Worm (Caenorhabditis elegans) whole organism, L4 larva: Measurements from ENCODE around the gene nhr-26.

Experiments used
- F44E2.7 ChIP-seq: fragments of 200-800 bp; sonication (Bioruptor generic); IDR thresholded peaks from 2 replicates; pipeline ENCODE4 v2.1.2; 2022; ENCODE audit warnings: missing genetic modification characterization, missing compliant biosample characterization
- R02D3.7 ChIP-seq: fragments of 150-350 bp; sonication (generic microtip); optimal IDR thresholded peaks from 3 replicates; lab custom pipeline; 2014; ENCODE audit warnings: missing biosample characterization, missing genetic modification characterization
- T20F7.1 ChIP-seq: fragments of 200-800 bp; sonication (Bioruptor generic); optimal IDR thresholded peaks from 2 replicates; lab custom pipeline; 2018; ENCODE audit warnings: mild to moderate bottlenecking, missing genetic modification characterization, missing compliant biosample characterization
- T26A8.4 ChIP-seq: fragments of 200-800 bp; sonication (Bioruptor generic); IDR thresholded peaks from 2 replicates; pipeline ENCODE4 v1.3.6; 2022; ENCODE audit warnings: missing genetic modification characterization, missing compliant biosample characterization
- Y105C5A.15 ChIP-seq: fragments of 200-800 bp; sonication (Bioruptor generic); IDR thresholded peaks from 2 replicates; pipeline ENCODE4 v1.3.6; 2022; ENCODE audit warnings: missing genetic modification characterization, missing compliant biosample characterization
- aha-1 ChIP-seq: fragments of 150-350 bp; peaks from one replicate; lab custom pipeline; 2014; ENCODE audit warnings: missing biosample characterization, missing genetic modification characterization
- aly-2 ChIP-seq: sonication (generic microtip); optimal IDR thresholded peaks from 2 replicates; lab custom pipeline; 2018; ENCODE audit warnings: missing biosample characterization, missing genetic modification characterization
- arid-1 ChIP-seq: fragments of 200-800 bp; sonication (Bioruptor generic); conservative IDR thresholded peaks from 2 replicates; pipeline ENCODE4 v1.3.6; 2022; ENCODE audit warnings: missing genetic modification reagents, missing genetic modification characterization, missing compliant biosample characterization
- attf-4 ChIP-seq: sonication (generic microtip); optimal IDR thresholded peaks from 3 replicates; lab custom pipeline; 2017; ENCODE audit warnings: missing biosample characterization, missing genetic modification characterization
- ceh-20 ChIP-seq: fragments of 200-800 bp; sonication (Bioruptor generic); IDR thresholded peaks from 2 replicates; pipeline ENCODE4 v1.3.6; 2022; ENCODE audit warnings: missing genetic modification reagents, missing genetic modification characterization, missing compliant biosample characterization
- ceh-28 ChIP-seq: fragments of 150-350 bp; optimal IDR thresholded peaks from 2 replicates; lab custom pipeline; 2014; ENCODE audit warnings: missing biosample characterization, missing genetic modification reagents, missing genetic modification characterization
- ceh-32 ChIP-seq: sonication (generic microtip); optimal IDR thresholded peaks from 2 replicates; lab custom pipeline; 2016; ENCODE audit warnings: mild to moderate bottlenecking, missing genetic modification characterization, missing compliant biosample characterization; ENCODE audit not compliant: poor library complexity
- ceh-82 ChIP-seq: sonication (generic microtip); optimal IDR thresholded peaks from 2 replicates; lab custom pipeline; 2017; ENCODE audit warnings: missing biosample characterization, missing genetic modification characterization
- ces-1 ChIP-seq: fragments of 150-350 bp; sonication (generic microtip); optimal IDR thresholded peaks from 4 replicates; lab custom pipeline; 2014; ENCODE audit warnings: missing biosample characterization, missing genetic modification reagents, missing genetic modification characterization
- daf-16 ChIP-seq, 3 experiments: sonication (generic microtip); optimal IDR thresholded peaks; 2 replicates each; lab custom pipeline; 2016 to 2017; ENCODE audit warnings: missing genetic modification characterization in 3 of 3, missing genetic modification reagents in 3 of 3, mild to moderate bottlenecking in 2 of 3, missing compliant biosample characterization in 2 of 3, missing biosample characterization in 1 of 3, moderate library complexity in 1 of 3
- dmd-9 ChIP-seq: fragments of 200-800 bp; sonication (Bioruptor generic); IDR thresholded peaks from 2 replicates; pipeline ENCODE4 v1.3.6; 2022; ENCODE audit warnings: missing genetic modification reagents, missing genetic modification characterization, missing compliant biosample characterization
- dve-1 ChIP-seq: sonication (generic microtip); optimal IDR thresholded peaks from 2 replicates; lab custom pipeline; 2017; ENCODE audit warnings: antibody characterized with exemption, mild to moderate bottlenecking, missing genetic modification characterization, missing compliant biosample characterization; ENCODE audit not compliant: insufficient read depth
- gei-8 ChIP-seq: fragments of 200-800 bp; sonication (Bioruptor generic); optimal IDR thresholded peaks from 2 replicates; lab custom pipeline; 2018; ENCODE audit warnings: mild to moderate bottlenecking, missing genetic modification characterization, missing compliant biosample characterization
- hlh-30 ChIP-seq: sonication (generic microtip); optimal IDR thresholded peaks from 2 replicates; lab custom pipeline; 2017; ENCODE audit warnings: antibody characterized with exemption, mild to moderate bottlenecking, missing genetic modification characterization, missing compliant biosample characterization; ENCODE audit not compliant: insufficient read depth
- hmg-1.1 ChIP-seq: fragments of 200-800 bp; sonication (Bioruptor generic); IDR thresholded peaks from 2 replicates; pipeline ENCODE4 v1.3.6; 2022; ENCODE audit warnings: missing genetic modification reagents, missing genetic modification characterization, missing compliant biosample characterization
- jun-1 ChIP-seq: fragments of 150-350 bp; optimal IDR thresholded peaks from 2 replicates; lab custom pipeline; 2014; ENCODE audit warnings: missing biosample characterization, missing genetic modification reagents, missing genetic modification characterization
- lin-1 ChIP-seq: fragments of 200-800 bp; sonication (Bioruptor generic); IDR thresholded peaks from 2 replicates; pipeline ENCODE4 v1.3.6; 2022; ENCODE audit warnings: missing genetic modification reagents, missing genetic modification characterization, missing compliant biosample characterization
- lin-15B ChIP-seq: fragments of 150-350 bp; sonication (generic microtip); optimal IDR thresholded peaks from 3 replicates; lab custom pipeline; 2014; ENCODE audit warnings: missing biosample characterization, missing genetic modification characterization
- lin-39 ChIP-seq: fragments of 150-350 bp; optimal IDR thresholded peaks from 2 replicates; lab custom pipeline; 2014; ENCODE audit warnings: missing biosample characterization, missing genetic modification reagents, missing genetic modification characterization
- mdl-1 ChIP-seq, 2 experiments: fragments of 150-350 bp in 1 of 2; sonication (generic microtip) in 1 of 2; optimal IDR thresholded peaks; 2 replicates each; lab custom pipeline; 2014 to 2017; ENCODE audit warnings: missing biosample characterization in 2 of 2, missing genetic modification characterization in 2 of 2
- mdt-29 ChIP-seq: fragments of 200-800 bp; sonication (Bioruptor generic); IDR thresholded peaks from 2 replicates; pipeline ENCODE4 v1.3.6; 2022; ENCODE audit warnings: missing genetic modification reagents, missing genetic modification characterization, missing compliant biosample characterization
- mes-2 ChIP-seq: sonication (generic microtip); optimal IDR thresholded peaks from 2 replicates; lab custom pipeline; 2016; ENCODE audit warnings: missing genotype, mild to moderate bottlenecking, missing genetic modification characterization, missing compliant biosample characterization; ENCODE audit not compliant: poor library complexity, severe bottlenecking
- mxl-2 ChIP-seq: fragments of 200-800 bp; sonication (Bioruptor generic); conservative IDR thresholded peaks from 2 replicates; pipeline ENCODE4 v1.3.6; 2022; ENCODE audit warnings: missing genetic modification reagents, missing genetic modification characterization, missing compliant biosample characterization
- nhr-11 ChIP-seq: fragments of 150-350 bp; optimal IDR thresholded peaks from 2 replicates; lab custom pipeline; 2014; ENCODE audit warnings: missing biosample characterization, missing genetic modification characterization
- nhr-111 ChIP-seq: fragments of 200-800 bp; sonication (Bioruptor generic); optimal IDR thresholded peaks from 2 replicates; lab custom pipeline; 2018; ENCODE audit warnings: mild to moderate bottlenecking, missing genetic modification characterization, missing compliant biosample characterization
- nhr-42 ChIP-seq: fragments of 200-800 bp; sonication (Bioruptor generic); IDR thresholded peaks from 2 replicates; pipeline ENCODE4 v1.3.6; 2022; ENCODE audit warnings: missing genetic modification characterization, missing compliant biosample characterization
- nhr-48 ChIP-seq: sonication (generic microtip); optimal IDR thresholded peaks from 2 replicates; lab custom pipeline; 2016; ENCODE audit warnings: mild to moderate bottlenecking, missing genetic modification characterization, missing compliant biosample characterization
- nhr-6 ChIP-seq: fragments of 150-350 bp; optimal IDR thresholded peaks from 2 replicates; lab custom pipeline; 2014; ENCODE audit warnings: missing biosample characterization, missing genetic modification characterization
- nhr-77 ChIP-seq: fragments of 150-350 bp; optimal IDR thresholded peaks from 2 replicates; lab custom pipeline; 2014; ENCODE audit warnings: missing biosample characterization, missing genetic modification characterization
- pha-4 ChIP-seq, 2 experiments: fragments of 150-350 bp in 1 of 2; fragments of 200-800 bp in 1 of 2; sonication (Bioruptor generic) in 1 of 2; IDR thresholded peaks in 1 of 2; optimal IDR thresholded peaks in 1 of 2; 2 replicates each; pipeline versions ENCODE4 v1.3.6 to Lab custom; 2014 to 2022; ENCODE audit warnings: missing genetic modification characterization in 2 of 2, missing genetic modification reagents in 2 of 2, missing biosample characterization in 1 of 2, missing compliant biosample characterization in 1 of 2
- pqm-1 ChIP-seq: sonication (generic microtip); optimal IDR thresholded peaks from 2 replicates; lab custom pipeline; 2017; ENCODE audit warnings: missing biosample characterization, missing genetic modification characterization
- rbr-2 ChIP-seq: sonication (generic microtip); optimal IDR thresholded peaks from 2 replicates; lab custom pipeline; 2016; ENCODE audit warnings: missing genotype, missing genetic modification characterization, missing compliant biosample characterization
- sdz-12 ChIP-seq: fragments of 200-800 bp; sonication (Bioruptor generic); optimal IDR thresholded peaks from 2 replicates; lab custom pipeline; 2018; ENCODE audit warnings: mild to moderate bottlenecking, missing genetic modification characterization, missing compliant biosample characterization
- skn-1 ChIP-seq: fragments of 150-350 bp; optimal IDR thresholded peaks from 2 replicates; lab custom pipeline; 2014; ENCODE audit warnings: missing biosample characterization, missing genetic modification characterization
- snpc-4 ChIP-seq: fragments of 150-350 bp; optimal IDR thresholded peaks from 2 replicates; lab custom pipeline; 2014; ENCODE audit warnings: missing biosample characterization, missing genetic modification characterization
- spr-3 ChIP-seq: fragments of 200-800 bp; sonication (Bioruptor generic); optimal IDR thresholded peaks from 2 replicates; lab custom pipeline; 2018; ENCODE audit warnings: mild to moderate bottlenecking, missing genetic modification characterization, missing compliant biosample characterization
- tra-1 ChIP-seq: fragments of 200-800 bp; sonication (Bioruptor generic); IDR thresholded peaks from 2 replicates; pipeline ENCODE4 v1.3.6; 2022; ENCODE audit warnings: missing genetic modification reagents, missing genetic modification characterization, missing compliant biosample characterization
- unc-39 ChIP-seq: sonication (generic microtip); optimal IDR thresholded peaks from 2 replicates; lab custom pipeline; 2017; ENCODE audit warnings: missing biosample characterization, missing genetic modification characterization
- unc-62 ChIP-seq, 3 experiments: fragments of 150-350 bp in 1 of 3; sonication (generic microtip); optimal IDR thresholded peaks in 2 of 3; peaks in 1 of 3; 1 replicate in 1 of 3; 2 replicates in 2 of 3; lab custom pipeline; 2014 to 2017; ENCODE audit warnings: missing biosample characterization in 3 of 3, missing genetic modification characterization in 3 of 3, missing genetic modification reagents in 3 of 3, missing genotype in 1 of 3
- zag-1 ChIP-seq: fragments of 150-350 bp; optimal IDR thresholded peaks from 2 replicates; lab custom pipeline; 2014; ENCODE audit warnings: missing biosample characterization, missing genetic modification characterization
- zip-2 ChIP-seq: fragments of 150-350 bp; optimal IDR thresholded peaks from 2 replicates; lab custom pipeline; 2014; ENCODE audit warnings: missing biosample characterization, missing genetic modification characterization
- ztf-7 ChIP-seq: fragments of 150-350 bp; optimal IDR thresholded peaks from 2 replicates; lab custom pipeline; 2014; ENCODE audit warnings: missing biosample characterization, missing genetic modification characterization

nhr-26 gene

ce11 chrX:12667804-12668511 is 32.3 kb downstream of the nhr-26 start, which contains the start of gene nhr-17 (continued):
- TF ChIP-seq ceh-32 (tag; lab: Kevin White, UChicago) (no peak), mes-2 (tag; lab: Kevin White, UChicago) (no peak), T20F7.1 (GFP tag; lab: Kevin White, UChicago) (no peak), zag-1 (tag; lab: Kevin White, UChicago) (no peak), spr-3 (GFP tag; lab: Kevin White, UChicago) (no peak), aha-1 (peak; percentile 84), daf-16 (GFP tag; optimal IDR thresholded peaks at IDR 0.05; lab: Kevin White, UChicago) (no peak), daf-16 (tag; optimal IDR thresholded peaks at IDR 0.05; lab: Kevin White, UChicago) (peak; percentile 93), lin-39 (tag; lab: Kevin White, UChicago) (no peak), arid-1 (no peak), pha-4 (GFP tag; IDR thresholded peaks at IDR 0.05; lab: Robert Waterston, UW) (no peak), pha-4 (tag; optimal IDR thresholded peaks at IDR 0.05; lab: Kevin White, UChicago) (no peak), lin-1 (GFP tag; lab: Robert Waterston, UW) (no peak), ztf-7 (tag; lab: Kevin White, UChicago) (no peak), Y105C5A.15 (GFP tag; lab: Robert Waterston, UW) (no peak), nhr-11 (tag; lab: Kevin White, UChicago) (peak; percentile 15), lin-15B (tag; lab: Kevin White, UChicago) (no peak), dve-1 (tag; lab: Kevin White, UChicago) (peak; percentile 76), F44E2.7 (GFP tag; lab: Robert Waterston, UW) (no peak), jun-1 (tag; lab: Kevin White, UChicago) (no peak), rbr-2 (tag; lab: Kevin White, UChicago) (no peak), R02D3.7 (tag; lab: Kevin White, UChicago) (no peak)

ce11 chrX:12665799-12666198 is 34.5 kb downstream of the nhr-26 start:
- no peak for TF ChIP-seq nhr-48 (tag; lab: Kevin White, UChicago)
- no peak for TF ChIP-seq attf-4
- TF ChIP-seq skn-1, result no peak
- no peak for TF ChIP-seq ceh-20 (GFP tag; lab: Robert Waterston, UW)
- TF ChIP-seq nhr-42 (GFP tag; lab: Robert Waterston, UW), result no peak
- TF ChIP-seq snpc-4 (tag; lab: Kevin White, UChicago), result no peak
- TF ChIP-seq gei-8 (GFP tag; lab: Kevin White, UChicago), result no peak
- TF ChIP-seq ceh-82 (tag; lab: Kevin White, UChicago), result no peak
- TF ChIP-seq mdt-29 (GFP tag; lab: Robert Waterston, UW), result no peak
- TF ChIP-seq aly-2 (tag; lab: Kevin White, UChicago), result no peak
- no peak for TF ChIP-seq unc-39
- TF ChIP-seq T26A8.4 (GFP tag; lab: Robert Waterston, UW), result no peak; the same call in 1 of the 2 replicates
- peak; percentile 41 for TF ChIP-seq aha-1
- no peak for TF ChIP-seq ceh-28
- no peak for TF ChIP-seq tra-1 (GFP tag; lab: Robert Waterston, UW)
- no peak for TF ChIP-seq dmd-9 (GFP tag; lab: Robert Waterston, UW)
- TF ChIP-seq zip-2, result no peak
- no peak for TF ChIP-seq hlh-30 (tag; lab: Kevin White, UChicago)
- TF ChIP-seq hmg-1.1 (GFP tag; lab: Robert Waterston, UW), result 0 out of 2 replicates have a peak, but pooled peaks have one; percentile 20
- TF ChIP-seq nhr-6 (tag; lab: Kevin White, UChicago), result no peak
- TF ChIP-seq nhr-11 (tag; lab: Kevin White, UChicago), result no peak
- 0 out of 2 replicates have a peak, but pooled peaks have one; percentile 29 for TF ChIP-seq mxl-2 (GFP tag; lab: Robert Waterston, UW)
- no peak for TF ChIP-seq nhr-77 (tag; lab: Kevin White, UChicago)
- no peak for TF ChIP-seq nhr-111 (GFP tag; lab: Kevin White, UChicago)
- no peak for TF ChIP-seq pqm-1 (tag; lab: Kevin White, UChicago)
- TF ChIP-seq R02D3.7 (tag; lab: Kevin White, UChicago), result no peak
- no peak for TF ChIP-seq mdl-1 (tag; optimal IDR thresholded peaks at IDR 0.05; lab: Kevin White, UChicago)
- peak in 1 of 2 experiments; percentile 35 for TF ChIP-seq unc-62 (GFP tag; optimal IDR thresholded peaks at IDR 0.05 in 1 of 2; lab: Kevin White, UChicago)
- no peak for TF ChIP-seq unc-62 (tag; optimal IDR thresholded peaks at IDR 0.05; lab: Kevin White, UChicago)
- TF ChIP-seq ceh-32 (tag; lab: Kevin White, UChicago), result no peak
- TF ChIP-seq ces-1 (GFP tag; lab: Kevin White, UChicago), result no peak
- no peak for TF ChIP-seq sdz-12 (GFP tag; lab: Kevin White, UChicago)
